Worm (Caenorhabditis elegans): Measurements from ENCODE around the gene Y57A10C.11.

The Y57A10C.11 gene

ce11 chrII:12414805-12415204, at the start of gene Y57A10C.11:
Y57A10C.11 (minus strand) TSS chrII:12414905.
- TF ChIP-seq zip-8 (tag; optimal IDR thresholded peaks at IDR 0.05) (no peak), pha-4 (tag; optimal IDR thresholded peaks at IDR 0.05) (no peak), nhr-2 (tag; optimal IDR thresholded peaks at IDR 0.05) (no peak), unc-39 (tag; optimal IDR thresholded peaks at IDR 0.05) (no peak), nhr-237 (tag; optimal IDR thresholded peaks at IDR 0.05) (no peak), nhr-28 (tag; optimal IDR thresholded peaks at IDR 0.05) (no peak), lin-13 (tag; optimal IDR thresholded peaks at IDR 0.05) (no peak), lin-32 (GFP tag; optimal IDR thresholded peaks at IDR 0.05) (no peak)

ce11 chrII:12462244-12462643, 47.5 kb upstream of the Y57A10C.11 start, which contains the start of gene F15A4.2:
F15A4.2 (plus strand) TSS chrII:12462544.
- no peak for TF ChIP-seq mep-1 (tag; optimal IDR thresholded peaks at IDR 0.05)
- no peak for TF ChIP-seq flh-1 (GFP tag; optimal IDR thresholded peaks at IDR 0.05)
- peak; percentile 29 for TF ChIP-seq zip-8 (tag; optimal IDR thresholded peaks at IDR 0.05)
- TF ChIP-seq elt-1 (tag; optimal IDR thresholded peaks at IDR 0.05; ENCODE audit: borderline replicate concordance, insufficient read depth): no peak
- TF ChIP-seq sptf-1 (tag; optimal IDR thresholded peaks at IDR 0.05): no peak
- no peak for TF ChIP-seq tbx-8 (GFP tag; optimal IDR thresholded peaks at IDR 0.05)
- TF ChIP-seq lin-32 (GFP tag; optimal IDR thresholded peaks at IDR 0.05): no peak
- no peak for TF ChIP-seq sem-2 (GFP tag; optimal IDR thresholded peaks at IDR 0.05)
- TF ChIP-seq ceh-83 (GFP tag; optimal IDR thresholded peaks at IDR 0.05): no peak
- no peak for TF ChIP-seq nhr-76 (tag; optimal IDR thresholded peaks at IDR 0.05)
- no peak for TF ChIP-seq blmp-1 (tag; optimal IDR thresholded peaks at IDR 0.05)
- TF ChIP-seq nhr-2 (tag; optimal IDR thresholded peaks at IDR 0.05): no peak
- no peak for TF ChIP-seq nhr-28 (tag; optimal IDR thresholded peaks at IDR 0.05)
- no peak for TF ChIP-seq bed-3 (GFP tag; optimal IDR thresholded peaks at IDR 0.05)
- TF ChIP-seq hlh-1 (tag; optimal IDR thresholded peaks at IDR 0.05): no peak
- peak; percentile 66 for TF ChIP-seq ceh-39 (tag; optimal IDR thresholded peaks at IDR 0.05)
- TF ChIP-seq lin-13 (tag; optimal IDR thresholded peaks at IDR 0.05): no peak
- TF ChIP-seq unc-62 (GFP tag; optimal IDR thresholded peaks at IDR 0.05): no peak
- peak; percentile 12 for TF ChIP-seq lsy-2 (tag; optimal IDR thresholded peaks at IDR 0.05)
- TF ChIP-seq M03D4.4 (tag; optimal IDR thresholded peaks at IDR 0.05): no peak
- no peak for TF ChIP-seq cnd-1 (tag; optimal IDR thresholded peaks at IDR 0.05)

DNA sequence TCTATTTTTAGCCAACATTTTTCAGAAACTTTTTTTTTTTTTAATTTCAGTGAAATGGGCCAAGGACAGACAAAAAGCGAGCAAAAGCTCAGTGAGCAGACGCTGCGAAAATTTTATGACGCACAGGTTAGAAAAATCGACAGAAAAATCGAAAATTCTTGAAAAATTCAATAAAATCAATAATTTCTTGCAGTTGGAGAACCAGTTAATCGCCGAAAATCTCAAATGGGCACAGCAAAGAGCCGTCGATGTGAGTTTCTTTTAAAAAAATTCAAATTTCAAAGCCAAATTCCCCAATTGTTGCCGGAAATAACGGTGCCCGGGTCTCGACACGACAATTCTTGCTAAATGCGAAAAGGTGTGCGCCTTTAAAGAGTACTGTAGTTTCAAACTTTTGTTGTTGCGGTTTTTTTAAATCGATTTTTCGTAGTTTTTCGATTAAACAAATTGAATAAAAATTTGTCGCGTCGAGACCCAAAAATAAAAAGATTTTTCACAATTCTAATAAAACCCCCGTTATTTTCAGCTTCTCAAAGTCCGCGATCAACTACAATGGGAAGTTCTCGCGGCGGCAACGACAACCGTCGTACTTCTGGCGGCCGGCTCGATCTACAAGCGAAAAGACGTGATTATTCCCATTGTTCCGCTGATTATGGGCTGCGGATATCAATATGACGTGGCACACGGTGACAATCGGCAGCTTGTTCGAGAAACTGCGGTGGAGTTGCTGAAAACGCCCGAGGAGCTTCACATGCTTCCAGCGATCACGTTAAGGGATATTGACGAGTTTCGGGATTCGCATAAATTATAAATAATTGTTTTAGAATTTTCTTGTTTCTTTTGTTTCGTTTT, 46.1 kb upstream of the Y57A10C.11 start, which contains the start of gene tag-280:
TSS of gene tag-280 (plus strand) at position 51 of the 852 bp plus-strand sequence.
- TF ChIP-seq sem-2 (GFP tag; optimal IDR thresholded peaks at IDR 0.05): no peak
- TF ChIP-seq sptf-1 (tag; optimal IDR thresholded peaks at IDR 0.05): no peak
- TF ChIP-seq ces-1 (GFP tag; optimal IDR thresholded peaks at IDR 0.05): no peak
- TF ChIP-seq elt-1 (tag; optimal IDR thresholded peaks at IDR 0.05; ENCODE audit: borderline replicate concordance, insufficient read depth): no peak
- TF ChIP-seq mab-5 (tag; optimal IDR thresholded peaks at IDR 0.05): no peak
- no peak for TF ChIP-seq lin-32 (GFP tag; optimal IDR thresholded peaks at IDR 0.05)
- TF ChIP-seq unc-120 (tag; optimal IDR thresholded peaks at IDR 0.05; ENCODE audit: poor library complexity, severe bottlenecking): no peak
- TF ChIP-seq M03D4.4 (tag; optimal IDR thresholded peaks at IDR 0.05): no peak
- TF ChIP-seq bed-3 (GFP tag; optimal IDR thresholded peaks at IDR 0.05): no peak
- TF ChIP-seq mls-2 (tag; optimal IDR thresholded peaks at IDR 0.05): no peak
- no peak for TF ChIP-seq drap-1 (GFP tag; optimal IDR thresholded peaks at IDR 0.05)
- TF ChIP-seq nhr-76 (tag; optimal IDR thresholded peaks at IDR 0.05): no peak
- no peak for TF ChIP-seq cnd-1 (tag; optimal IDR thresholded peaks at IDR 0.05)
- TF ChIP-seq tbx-8 (GFP tag; optimal IDR thresholded peaks at IDR 0.05): no peak
- TF ChIP-seq zip-8 (tag; optimal IDR thresholded peaks at IDR 0.05): no peak
- TF ChIP-seq unc-39 (tag; optimal IDR thresholded peaks at IDR 0.05): no peak
- no peak for TF ChIP-seq ceh-83 (GFP tag; optimal IDR thresholded peaks at IDR 0.05)
- no peak for TF ChIP-seq nhr-2 (tag; optimal IDR thresholded peaks at IDR 0.05)
- TF ChIP-seq ceh-39 (tag; optimal IDR thresholded peaks at IDR 0.05): no peak

DNA sequence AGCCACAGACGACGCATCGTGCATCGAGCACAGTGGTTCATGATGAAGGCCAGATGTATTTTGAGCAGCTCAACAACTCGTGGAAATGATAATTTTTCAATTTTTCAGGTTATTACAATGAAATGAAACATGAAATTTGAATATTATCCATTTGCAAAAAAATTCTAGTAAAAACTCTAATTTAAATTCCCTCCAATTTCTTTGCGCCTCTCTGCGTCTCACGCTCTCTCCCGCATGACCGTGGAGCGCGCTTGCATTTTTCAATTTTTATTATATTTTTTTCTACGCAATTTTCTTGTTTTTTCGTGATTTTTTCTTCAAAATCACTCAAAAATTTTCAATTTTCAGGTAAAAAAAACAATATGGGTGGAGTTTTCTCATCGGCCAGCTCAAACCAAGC, 44.7 kb upstream of the Y57A10C.11 start, which contains the start of gene tag-281:
TSS of gene tag-281 (plus strand) at position 340 of the 400 bp plus-strand sequence.
- TF ChIP-seq ceh-43 (GFP tag; optimal IDR thresholded peaks at IDR 0.05): no peak
- no peak for TF ChIP-seq nhr-28 (tag; optimal IDR thresholded peaks at IDR 0.05)
- TF ChIP-seq sptf-1 (tag; optimal IDR thresholded peaks at IDR 0.05): peak; percentile 25
- peak; percentile 70 for TF ChIP-seq ces-1 (GFP tag; optimal IDR thresholded peaks at IDR 0.05)
- TF ChIP-seq elt-3 (tag; optimal IDR thresholded peaks at IDR 0.05): no peak
- TF ChIP-seq mep-1 (tag; optimal IDR thresholded peaks at IDR 0.05): peak; percentile 72
- TF ChIP-seq lsy-2 (tag; optimal IDR thresholded peaks at IDR 0.05): peak; percentile 82
- peak; percentile 9 for TF ChIP-seq lin-13 (tag; optimal IDR thresholded peaks at IDR 0.05)
- TF ChIP-seq nhr-237 (tag; optimal IDR thresholded peaks at IDR 0.05): peak; percentile 54
- no peak for TF ChIP-seq flh-1 (GFP tag; optimal IDR thresholded peaks at IDR 0.05)
- TF ChIP-seq unc-120 (tag; optimal IDR thresholded peaks at IDR 0.05; ENCODE audit: poor library complexity, severe bottlenecking): no peak
- TF ChIP-seq pha-4 (tag; optimal IDR thresholded peaks at IDR 0.05): peak; percentile 17
- TF ChIP-seq zip-8 (tag; optimal IDR thresholded peaks at IDR 0.05): no peak
- TF ChIP-seq cnd-1 (tag; optimal IDR thresholded peaks at IDR 0.05): no peak
- no peak for TF ChIP-seq mls-2 (tag; optimal IDR thresholded peaks at IDR 0.05)
- peak; percentile 37 for TF ChIP-seq ceh-39 (tag; optimal IDR thresholded peaks at IDR 0.05)
- TF ChIP-seq snpc-4 (tag; optimal IDR thresholded peaks at IDR 0.05): no peak
- TF ChIP-seq nhr-2 (tag; optimal IDR thresholded peaks at IDR 0.05): peak; percentile 38
- no peak for TF ChIP-seq bed-3 (GFP tag; optimal IDR thresholded peaks at IDR 0.05)
